Worm (Caenorhabditis elegans): ENCODE data around the gene Y37D8A.4.

DNA sequence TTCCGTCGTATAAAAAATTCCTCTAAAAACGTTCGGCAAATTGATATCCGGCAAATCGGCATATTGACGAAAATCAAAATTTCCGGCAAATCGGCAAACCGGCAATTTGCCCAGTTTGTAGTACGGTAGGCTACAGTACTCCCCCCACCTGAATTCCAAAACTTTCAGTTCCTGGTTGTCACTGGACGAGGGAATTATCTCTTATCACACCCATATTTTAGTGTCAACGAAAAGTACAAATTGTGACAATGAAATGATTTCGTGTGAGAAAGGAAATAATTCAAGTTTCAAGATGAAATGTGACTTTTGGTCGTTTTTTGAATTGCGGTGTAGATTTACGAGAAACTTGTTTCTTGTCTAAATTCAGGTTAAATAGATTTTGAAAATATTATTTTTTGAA is 5.7 kb downstream of the Y37D8A.4 start:
- TF ChIP-seq nhr-77 (tag; optimal IDR thresholded peaks at IDR 0.05) (no peak), vab-7 (GFP tag; IDR thresholded peaks at IDR 0.05) (no peak), dpl-1 (GFP tag; optimal IDR thresholded peaks at IDR 0.05) (no peak), snpc-4 (tag; optimal IDR thresholded peaks at IDR 0.05) (no peak), mdl-1 (tag; optimal IDR thresholded peaks at IDR 0.05) (no peak), nhr-102 (tag; optimal IDR thresholded peaks at IDR 0.05) (no peak), ZK337.2 (GFP tag; IDR thresholded peaks at IDR 0.05) (no peak), nhr-76 (tag; optimal IDR thresholded peaks at IDR 0.05) (no peak), egl-27 (tag; optimal IDR thresholded peaks at IDR 0.05) (no peak), Y48G9A.11 (GFP tag; IDR thresholded peaks at IDR 0.05) (no peak), nhr-11 (tag; optimal IDR thresholded peaks at IDR 0.05) (no peak), lir-3 (tag; optimal IDR thresholded peaks at IDR 0.05) (no peak), ama-1 (optimal IDR thresholded peaks at IDR 0.05) (no peak)

All from whole organism, L4 larva.